Worm (Caenorhabditis elegans): Measurements from ENCODE around the gene F34H10.1.

Gene F34H10.1

DNA sequence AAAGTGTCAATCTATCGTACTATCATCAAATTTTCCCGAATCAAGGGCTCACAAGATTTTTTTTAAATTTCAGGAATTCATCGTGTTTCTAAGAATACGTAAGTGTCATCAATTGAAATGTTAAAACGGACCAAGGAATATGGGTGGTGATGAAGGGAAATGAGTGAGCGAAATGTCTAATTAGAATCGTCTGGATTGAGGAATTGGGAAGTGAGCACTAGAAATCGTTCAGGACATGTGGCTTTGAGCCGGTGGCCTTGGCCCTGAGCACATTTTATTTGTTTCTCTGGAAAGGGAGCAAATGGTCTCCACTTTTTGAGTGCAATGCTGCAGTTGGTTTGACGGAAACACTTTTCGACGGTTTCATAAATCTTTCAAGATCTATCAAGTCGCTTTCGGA, 28.3 kb downstream of the F34H10.1 start:
- TF ChIP-seq bed-3 (GFP tag; optimal IDR thresholded peaks at IDR 0.05) (no peak), blmp-1 (tag; optimal IDR thresholded peaks at IDR 0.05) (no peak), nhr-237 (tag; optimal IDR thresholded peaks at IDR 0.05) (no peak), ceh-83 (GFP tag; optimal IDR thresholded peaks at IDR 0.05) (no peak), lin-32 (GFP tag; optimal IDR thresholded peaks at IDR 0.05) (no peak), ceh-39 (tag; optimal IDR thresholded peaks at IDR 0.05) (no peak), cnd-1 (tag; optimal IDR thresholded peaks at IDR 0.05) (no peak), nhr-76 (tag; optimal IDR thresholded peaks at IDR 0.05) (no peak), nhr-12 (tag; optimal IDR thresholded peaks at IDR 0.05) (no peak), drap-1 (GFP tag; optimal IDR thresholded peaks at IDR 0.05) (no peak), lsy-2 (tag; optimal IDR thresholded peaks at IDR 0.05) (no peak)

ce11 chrX:9656772-9657171, 30.8 kb downstream of the F34H10.1 start:
- no peak for TF ChIP-seq unc-120 (tag; optimal IDR thresholded peaks at IDR 0.05; ENCODE audit: poor library complexity, severe bottlenecking)

- TF ChIP-seq ces-1 (GFP tag; optimal IDR thresholded peaks at IDR 0.05): no peak
- no peak for TF ChIP-seq mls-2 (tag; optimal IDR thresholded peaks at IDR 0.05)
- no peak for TF ChIP-seq M03D4.4 (tag; optimal IDR thresholded peaks at IDR 0.05)
- TF ChIP-seq nhr-237 (tag; optimal IDR thresholded peaks at IDR 0.05): no peak
- TF ChIP-seq snpc-4 (tag; optimal IDR thresholded peaks at IDR 0.05): no peak
- no peak for TF ChIP-seq ceh-39 (tag; optimal IDR thresholded peaks at IDR 0.05)
- no peak for TF ChIP-seq blmp-1 (tag; optimal IDR thresholded peaks at IDR 0.05)
- no peak for TF ChIP-seq elt-1 (tag; optimal IDR thresholded peaks at IDR 0.05; ENCODE audit: borderline replicate concordance, insufficient read depth)
- no peak for TF ChIP-seq nhr-12 (tag; optimal IDR thresholded peaks at IDR 0.05)
- no peak for TF ChIP-seq sptf-1 (tag; optimal IDR thresholded peaks at IDR 0.05)
- no peak for TF ChIP-seq lsy-2 (tag; optimal IDR thresholded peaks at IDR 0.05)
- TF ChIP-seq hlh-1 (tag; optimal IDR thresholded peaks at IDR 0.05): no peak
Measured at ce11 chrX:9665944-9666343, 40.0 kb downstream of the F34H10.1 start.

DNA sequence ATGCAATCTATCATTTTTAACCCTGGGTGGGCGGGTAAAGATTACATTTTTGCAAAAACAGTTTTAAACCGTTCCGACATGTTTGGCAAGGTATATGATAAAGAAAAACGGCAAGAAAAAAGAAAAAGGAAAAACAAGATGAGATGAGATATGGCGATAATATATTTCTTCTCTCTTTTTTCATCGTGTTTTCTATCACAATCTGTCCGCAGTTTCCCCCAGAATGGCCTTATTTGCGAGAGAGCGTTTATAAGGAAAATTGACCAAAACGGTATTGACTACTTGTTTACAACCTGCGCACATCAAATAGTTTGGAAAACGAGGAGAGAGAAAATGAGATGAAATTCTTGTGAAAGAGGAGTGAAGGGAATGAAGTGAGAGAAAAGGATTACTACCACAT, 41.5 kb downstream of the F34H10.1 start:
- TF ChIP-seq elt-1 (tag; optimal IDR thresholded peaks at IDR 0.05; ENCODE audit: borderline replicate concordance, insufficient read depth) (peak; percentile 79), lin-13 (tag; optimal IDR thresholded peaks at IDR 0.05) (no peak), ces-1 (GFP tag; optimal IDR thresholded peaks at IDR 0.05) (peak; percentile 38)

ce11 chrX:9668554-9668953, 42.6 kb downstream of the F34H10.1 start, which contains the start of gene T14B1.1:
Gene T14B1.1, minus strand, starts transcription at chrX:9668723.
- TF ChIP-seq flh-1 (GFP tag; optimal IDR thresholded peaks at IDR 0.05) (no peak), drap-1 (GFP tag; optimal IDR thresholded peaks at IDR 0.05) (no peak), nhr-76 (tag; optimal IDR thresholded peaks at IDR 0.05) (no peak), unc-62 (GFP tag; optimal IDR thresholded peaks at IDR 0.05) (peak; percentile 14), mep-1 (tag; optimal IDR thresholded peaks at IDR 0.05) (no peak), unc-120 (tag; optimal IDR thresholded peaks at IDR 0.05; ENCODE audit: poor library complexity, severe bottlenecking) (peak; percentile 33), sptf-1 (tag; optimal IDR thresholded peaks at IDR 0.05) (peak; percentile 55)

DNA sequence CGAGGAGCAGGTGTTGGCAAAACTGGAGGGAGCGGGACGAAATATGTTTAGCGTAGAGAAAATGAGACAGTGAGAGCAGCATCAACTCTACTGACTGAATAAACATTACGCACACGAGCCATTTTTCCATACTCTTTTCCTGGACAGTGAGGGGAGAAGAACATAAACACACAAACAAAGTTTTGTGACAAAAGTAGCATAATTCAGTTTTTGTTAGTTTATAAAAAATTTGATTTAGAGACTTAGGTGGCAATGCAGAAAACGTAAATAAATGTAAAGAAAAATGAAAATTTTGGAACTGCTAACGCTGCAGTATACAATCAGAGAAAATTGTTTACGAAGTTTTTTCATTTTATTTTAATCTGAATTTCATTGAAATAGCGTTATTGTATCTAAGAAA, 47.3 kb downstream of the F34H10.1 start:
- TF ChIP-seq elt-3 (tag; optimal IDR thresholded peaks at IDR 0.05) (no peak), ceh-83 (GFP tag; optimal IDR thresholded peaks at IDR 0.05) (no peak), snpc-4 (tag; optimal IDR thresholded peaks at IDR 0.05) (no peak), flh-1 (GFP tag; optimal IDR thresholded peaks at IDR 0.05) (no peak)

ce11 chrX:9674799-9675198, 48.9 kb downstream of the F34H10.1 start, which contains the start of gene C43C3.4:
Gene C43C3.4, minus strand, starts transcription at chrX:9674899.
- TF ChIP-seq snpc-4 (tag; optimal IDR thresholded peaks at IDR 0.05): no peak
- TF ChIP-seq unc-120 (tag; optimal IDR thresholded peaks at IDR 0.05; ENCODE audit: poor library complexity, severe bottlenecking): no peak
- TF ChIP-seq mab-5 (tag; optimal IDR thresholded peaks at IDR 0.05): no peak
- no peak for TF ChIP-seq cnd-1 (tag; optimal IDR thresholded peaks at IDR 0.05)
- TF ChIP-seq sem-2 (GFP tag; optimal IDR thresholded peaks at IDR 0.05): no peak
- TF ChIP-seq nhr-2 (tag; optimal IDR thresholded peaks at IDR 0.05): no peak
- TF ChIP-seq sptf-1 (tag; optimal IDR thresholded peaks at IDR 0.05): no peak
- TF ChIP-seq lin-32 (GFP tag; optimal IDR thresholded peaks at IDR 0.05): no peak
- TF ChIP-seq blmp-1 (tag; optimal IDR thresholded peaks at IDR 0.05): no peak
- no peak for TF ChIP-seq ceh-39 (tag; optimal IDR thresholded peaks at IDR 0.05)
- no peak for TF ChIP-seq mep-1 (tag; optimal IDR thresholded peaks at IDR 0.05)
- TF ChIP-seq tbx-8 (GFP tag; optimal IDR thresholded peaks at IDR 0.05): no peak
- no peak for TF ChIP-seq unc-39 (tag; optimal IDR thresholded peaks at IDR 0.05)
- TF ChIP-seq ham-2 (GFP tag; optimal IDR thresholded peaks at IDR 0.05): no peak
- no peak for TF ChIP-seq unc-62 (GFP tag; optimal IDR thresholded peaks at IDR 0.05)
- TF ChIP-seq elt-3 (tag; optimal IDR thresholded peaks at IDR 0.05): no peak

Measured in whole organism, mixed stage, embryonic.